Worm (Caenorhabditis elegans): ENCODE measurements around the gene ech-8.

The ech-8 gene

ce11 chrIV:10243276-10243675 is 4.3 kb upstream of the ech-8 start, which contains the start of gene tkt-1 (continued):
- TF ChIP-seq pha-4 (GFP tag; IDR thresholded peaks at IDR 0.05) (no peak), pha-4 (tag; optimal IDR thresholded peaks at IDR 0.05) (no peak), lin-1 (GFP tag; IDR thresholded peaks at IDR 0.05) (no peak), snpc-1.2 (GFP tag; IDR thresholded peaks at IDR 0.05) (no peak), aha-1 (tag) (no peak), ceh-20 (GFP tag; IDR thresholded peaks at IDR 0.05) (no peak), dve-1 (tag; optimal IDR thresholded peaks at IDR 0.05; ENCODE audit: insufficient read depth) (peak; percentile 52), nhr-77 (tag; optimal IDR thresholded peaks at IDR 0.05) (peak; percentile 25), R02D3.7 (tag; optimal IDR thresholded peaks at IDR 0.05) (no peak), T20F7.1 (GFP tag; optimal IDR thresholded peaks at IDR 0.05) (peak; percentile 14), lin-39 (tag; optimal IDR thresholded peaks at IDR 0.05) (no peak), daf-16 (GFP tag; optimal IDR thresholded peaks at IDR 0.05) (no peak), daf-16 (tag; optimal IDR thresholded peaks at IDR 0.05) (peak; percentile 94), mep-1 (tag; optimal IDR thresholded peaks at IDR 0.05) (peak; percentile 2)

ce11 chrIV:10242458-10243123 is 3.6 kb upstream of the ech-8 start:
- no peak for TF ChIP-seq nhr-48 (tag; optimal IDR thresholded peaks at IDR 0.05)
- TF ChIP-seq lin-1 (GFP tag; IDR thresholded peaks at IDR 0.05) = no peak
- peak; percentile 83 for TF ChIP-seq mes-2 (tag; optimal IDR thresholded peaks at IDR 0.05; ENCODE audit: poor library complexity, severe bottlenecking)
- TF ChIP-seq nhr-77 (tag; optimal IDR thresholded peaks at IDR 0.05) = no peak
- TF ChIP-seq T26A8.4 (GFP tag; IDR thresholded peaks at IDR 0.05) = no peak
- 0 out of 2 replicates have a peak, but pooled peaks have one; percentile 21 for TF ChIP-seq madf-9 (GFP tag; conservative IDR thresholded peaks at IDR 0.05)
- no peak for TF ChIP-seq duxl-1 (tag; optimal IDR thresholded peaks at IDR 0.05; ENCODE audit: poor library complexity)
- no peak for TF ChIP-seq set-16 (GFP tag; IDR thresholded peaks at IDR 0.05)
- peak; percentile 71 for TF ChIP-seq dpl-1 (GFP tag; optimal IDR thresholded peaks at IDR 0.05)
- no peak for TF ChIP-seq php-3 (GFP tag; IDR thresholded peaks at IDR 0.05)
- TF ChIP-seq hmg-1.1 (GFP tag; IDR thresholded peaks at IDR 0.05) = 0 out of 2 replicates have a peak, but pooled peaks have one; percentile 5
- TF ChIP-seq Y5F2A.4 (GFP tag; optimal IDR thresholded peaks at IDR 0.05) = no peak
- TF ChIP-seq ceh-32 (tag; optimal IDR thresholded peaks at IDR 0.05; ENCODE audit: poor library complexity) = no peak
- TF ChIP-seq hlh-30 (tag; optimal IDR thresholded peaks at IDR 0.05; ENCODE audit: insufficient read depth) = no peak
- TF ChIP-seq D1046.2 (GFP tag; IDR thresholded peaks at IDR 0.05) = no peak
- TF ChIP-seq mep-1 (tag; optimal IDR thresholded peaks at IDR 0.05) = no peak
- no peak for TF ChIP-seq hif-1 (tag; optimal IDR thresholded peaks at IDR 0.05)
- TF ChIP-seq dmd-6 (GFP tag; IDR thresholded peaks at IDR 0.05) = no peak
- no peak for TF ChIP-seq nhr-111 (GFP tag; optimal IDR thresholded peaks at IDR 0.05)
- TF ChIP-seq unc-130 (GFP tag; optimal IDR thresholded peaks at IDR 0.05) = peak; percentile 32
- TF ChIP-seq nhr-11 (tag; optimal IDR thresholded peaks at IDR 0.05) = no peak
- no peak for TF ChIP-seq daf-8 (GFP tag; IDR thresholded peaks at IDR 0.05)
- TF ChIP-seq rbr-2 (tag; optimal IDR thresholded peaks at IDR 0.05) = no peak
- TF ChIP-seq nhr-28 (tag; optimal IDR thresholded peaks at IDR 0.05) = peak; percentile 53
- no peak for TF ChIP-seq saeg-2 (GFP tag; IDR thresholded peaks at IDR 0.05)
- no peak for TF ChIP-seq dmd-8 (GFP tag; IDR thresholded peaks at IDR 0.05)
- TF ChIP-seq gei-8 (GFP tag; optimal IDR thresholded peaks at IDR 0.05) = no peak
- no peak for TF ChIP-seq lin-29 (GFP tag; IDR thresholded peaks at IDR 0.05)
- TF ChIP-seq sdz-12 (GFP tag; optimal IDR thresholded peaks at IDR 0.05) = no peak
- TF ChIP-seq daf-12 (tag; optimal IDR thresholded peaks at IDR 0.05) = no peak
- TF ChIP-seq zfp-3 (GFP tag; conservative IDR thresholded peaks at IDR 0.05) = no peak
- TF ChIP-seq snpc-4 (tag; optimal IDR thresholded peaks at IDR 0.05) = no peak
- peak; percentile 6 for TF ChIP-seq nhr-6 (tag; optimal IDR thresholded peaks at IDR 0.05)
